Worm (Caenorhabditis elegans) whole organism, L1 larva: ENCODE measurements around the gene Y49E10.25.

ENCODE experiments used
- alr-1 ChIP-seq: fragments of 200-800 bp; sonication (Bioruptor generic); optimal IDR thresholded peaks from 2 replicates; lab custom pipeline; 2018; ENCODE audit warnings: borderline replicate concordance, mild to moderate bottlenecking, missing genetic modification characterization, missing compliant biosample characterization
- egl-27 ChIP-seq, 2 experiments: fragments of 150-350 bp in 1 of 2; sonication (generic microtip); optimal IDR thresholded peaks; 3 replicates each; lab custom pipeline; 2017 to 2018; ENCODE audit warnings: missing biosample characterization in 2 of 2, missing genetic modification characterization in 2 of 2, missing genetic modification reagents in 2 of 2
- elt-3 ChIP-seq, 6 experiments: fragments of 150-350 bp in 1 of 6; sonication (generic microtip); optimal IDR thresholded peaks; 2 replicates each; lab custom pipeline; 2017 to 2018; ENCODE audit warnings: missing biosample characterization in 6 of 6, missing genetic modification characterization in 6 of 6, inconsistent platforms in 1 of 6
- fkh-10 ChIP-seq: sonication (generic microtip); optimal IDR thresholded peaks from 2 replicates; lab custom pipeline; 2017; ENCODE audit warnings: missing biosample characterization, missing genetic modification reagents, missing genetic modification characterization
- fkh-4 ChIP-seq: sonication (generic microtip); optimal IDR thresholded peaks from 2 replicates; lab custom pipeline; 2016; ENCODE audit warnings: missing compliant biosample characterization, missing genetic modification characterization, borderline replicate concordance
- fos-1 ChIP-seq: fragments of 150-350 bp; optimal IDR thresholded peaks from 2 replicates; lab custom pipeline; 2014; ENCODE audit warnings: missing biosample characterization, missing genetic modification characterization
- nhr-19 ChIP-seq: fragments of 200-800 bp; sonication (Bioruptor generic); conservative IDR thresholded peaks from 2 replicates; pipeline ENCODE4 v1.3.6; 2022; ENCODE audit warnings: missing genetic modification characterization, missing compliant biosample characterization
- xbp-1 ChIP-seq: sonication (generic microtip); optimal IDR thresholded peaks from 2 replicates; lab custom pipeline; 2016; ENCODE audit warnings: missing genetic modification characterization, missing compliant biosample characterization
- ztf-4 ChIP-seq: fragments of 150-350 bp; optimal IDR thresholded peaks from 2 replicates; lab custom pipeline; 2014; ENCODE audit warnings: missing biosample characterization, missing genetic modification characterization

ce11 chrIII:12453785-12454184 is 38.1 kb downstream of the Y49E10.25 start:
- TF ChIP-seq ztf-4 (no peak), elt-3 (tag; optimal IDR thresholded peaks at IDR 0.05; lab: Kevin White, UChicago) (no peak), xbp-1 (tag; lab: Kevin White, UChicago) (no peak), alr-1 (tag; lab: Kevin White, UChicago) (no peak), fkh-4 (tag; lab: Kevin White, UChicago) (no peak), fos-1 (no peak), fkh-10 (no peak), nhr-19 (GFP tag; lab: Robert Waterston, UW) (no peak), egl-27 (tag; optimal IDR thresholded peaks at IDR 0.05; lab: Kevin White, UChicago) (no peak)
